Worm (Caenorhabditis elegans): ENCODE data around the gene B0228.8.

ce11 chrII:7778273-7778672, 16.9 kb upstream of the B0228.8 start:
- TF ChIP-seq mec-3 (tag; optimal IDR thresholded peaks at IDR 0.05; ENCODE audit: borderline replicate concordance) = no peak
- TF ChIP-seq unc-55 (GFP tag; optimal IDR thresholded peaks at IDR 0.05) = no peak
- no peak for TF ChIP-seq fkh-10 (GFP tag; optimal IDR thresholded peaks at IDR 0.05)
- no peak for TF ChIP-seq elt-2 (tag; optimal IDR thresholded peaks at IDR 0.05)
- TF ChIP-seq zip-5 (tag; optimal IDR thresholded peaks at IDR 0.05) = no peak
- no peak for TF ChIP-seq pqm-1 (tag; optimal IDR thresholded peaks at IDR 0.05)
- no peak for TF ChIP-seq F13H6.1 (tag; optimal IDR thresholded peaks at IDR 0.05)
- no peak for TF ChIP-seq C08G9.2 (tag; optimal IDR thresholded peaks at IDR 0.05)
- no peak for TF ChIP-seq ceh-30 (tag; optimal IDR thresholded peaks at IDR 0.05)
- no peak for TF ChIP-seq nhr-232 (tag; optimal IDR thresholded peaks at IDR 0.05)
- no peak for TF ChIP-seq sox-4 (tag; optimal IDR thresholded peaks at IDR 0.05)
- TF ChIP-seq nfya-1 (tag; optimal IDR thresholded peaks at IDR 0.05) = no peak

Data from whole organism, late embryonic.